Fruit fly (Drosophila melanogaster) whole organism, embryonic: Measurements from ENCODE around the gene CG32845.
A peak's percentile ranks its signal among the peaks of the same experiment; 100 is the strongest.

Experiments
- B-H1 ChIP-seq: fragments of 200-800 bp; sonication (Bioruptor generic); IDR thresholded peaks from 3 replicates; pipeline ENCODE4 v1.3.6; 2022; ENCODE audit warnings: missing biosample characterization, missing genetic modification characterization
- B-H2 ChIP-seq: fragments of 200-800 bp; sonication (Bioruptor generic); optimal IDR thresholded peaks from 2 replicates; lab custom pipeline; 2018; ENCODE audit warnings: missing biosample characterization, mild to moderate bottlenecking, missing genetic modification characterization
- CG10147 ChIP-seq: fragments of 200-800 bp; sonication (Bioruptor generic); optimal IDR thresholded peaks from 2 replicates; lab custom pipeline; 2019; ENCODE audit warnings: missing biosample characterization, mild to moderate bottlenecking, missing genetic modification characterization, moderate library complexity
- CG1602 ChIP-seq: fragments of 200-800 bp; sonication (Bioruptor generic); optimal IDR thresholded peaks from 3 replicates; lab custom pipeline; 2016; ENCODE audit warnings: missing biosample characterization, missing genetic modification characterization
- CG1647 ChIP-seq: fragments of 200-800 bp; sonication (Bioruptor generic); optimal IDR thresholded peaks from 3 replicates; lab custom pipeline; 2016; ENCODE audit warnings: missing biosample characterization, missing genetic modification characterization
- CG18764 ChIP-seq: fragments of 200-800 bp; sonication (Bioruptor generic); optimal IDR thresholded peaks from 3 replicates; lab custom pipeline; 2016; ENCODE audit warnings: missing biosample characterization, missing genetic modification characterization
- CG2120 ChIP-seq: fragments of 200-800 bp; sonication (Bioruptor generic); optimal IDR thresholded peaks from 3 replicates; lab custom pipeline; 2016; ENCODE audit warnings: missing biosample characterization, missing genetic modification characterization
- CG33213 ChIP-seq: fragments of 200-800 bp; sonication (Bioruptor generic); optimal IDR thresholded peaks from 3 replicates; lab custom pipeline; 2016; ENCODE audit warnings: missing biosample characterization, missing genetic modification characterization
- CG4328 ChIP-seq: fragments of 200-800 bp; sonication (Bioruptor generic); optimal IDR thresholded peaks from 3 replicates; lab custom pipeline; 2017; ENCODE audit warnings: missing biosample characterization, missing genetic modification reagents, missing genetic modification characterization
- CG7786 ChIP-seq: fragments of 200-800 bp; sonication (Bioruptor generic); optimal IDR thresholded peaks from 2 replicates; lab custom pipeline; 2016; ENCODE audit warnings: missing biosample characterization, missing genetic modification characterization
- CG8290 ChIP-seq, 3 experiments: fragments of 200-800 bp; sonication (Bioruptor generic); optimal IDR thresholded peaks; 2 replicates each; lab custom pipeline; 2016 to 2019; ENCODE audit warnings: missing biosample characterization in 3 of 3, missing genetic modification characterization in 3 of 3, mild to moderate bottlenecking in 2 of 3, moderate library complexity in 1 of 3
- CG9797 ChIP-seq: fragments of 200-800 bp; sonication (Bioruptor generic); optimal IDR thresholded peaks from 3 replicates; lab custom pipeline; 2018; ENCODE audit warnings: missing biosample characterization, mild to moderate bottlenecking, missing genetic modification characterization
- D19A ChIP-seq: fragments of 200-800 bp; optimal IDR thresholded peaks from 3 replicates; lab custom pipeline; 2019; ENCODE audit warnings: missing biosample characterization, mild to moderate bottlenecking, missing genetic modification characterization, moderate library complexity
- HLH3B ChIP-seq: fragments of 200-800 bp; sonication (Bioruptor generic); IDR thresholded peaks from 2 replicates; pipeline ENCODE4 v1.3.6; 2022; ENCODE audit warnings: missing biosample characterization, missing genetic modification characterization
- HLH54F ChIP-seq: fragments of 200-800 bp; sonication (Bioruptor generic); optimal IDR thresholded peaks from 3 replicates; lab custom pipeline; 2016; ENCODE audit warnings: missing biosample characterization, missing genetic modification characterization
- Hmr ChIP-seq: fragments of 200-800 bp; sonication (Bioruptor generic); optimal IDR thresholded peaks from 3 replicates; lab custom pipeline; 2017; ENCODE audit warnings: mild to moderate bottlenecking, missing biosample characterization, missing genetic modification reagents, missing genetic modification characterization
- Jarid2 ChIP-seq: fragments of 200-800 bp; sonication (Bioruptor generic); optimal IDR thresholded peaks from 3 replicates; lab custom pipeline; 2017; ENCODE audit warnings: mild to moderate bottlenecking, missing biosample characterization, missing genetic modification reagents, missing genetic modification characterization
- Lpt ChIP-seq: fragments of >200 bp; optimal IDR thresholded peaks from 2 replicates; lab custom pipeline; 2018; ENCODE audit warnings: missing biosample characterization, missing genetic modification characterization
- Neu2 ChIP-seq: fragments of 200-800 bp; sonication (Bioruptor generic); optimal IDR thresholded peaks from 3 replicates; lab custom pipeline; 2016; ENCODE audit warnings: missing biosample characterization, missing genetic modification characterization, borderline replicate concordance
- Nf-YC ChIP-seq: fragments of 200-800 bp; optimal IDR thresholded peaks from 3 replicates; lab custom pipeline; 2019; ENCODE audit warnings: missing biosample characterization, mild to moderate bottlenecking, missing genetic modification characterization, moderate library complexity
- PHDP ChIP-seq: fragments of 200-800 bp; sonication (Bioruptor generic); optimal IDR thresholded peaks from 3 replicates; lab custom pipeline; 2018; ENCODE audit warnings: missing biosample characterization, mild to moderate bottlenecking, missing genetic modification characterization, moderate library complexity
- ara ChIP-seq: fragments of 200-800 bp; sonication (Bioruptor generic); IDR thresholded peaks from 2 replicates; pipeline ENCODE4 v1.3.6; 2022; ENCODE audit warnings: missing biosample characterization, missing genetic modification characterization
- bigmax ChIP-seq: fragments of 200-800 bp; sonication (Bioruptor generic); optimal IDR thresholded peaks from 2 replicates; lab custom pipeline; 2018; ENCODE audit warnings: missing biosample characterization, mild to moderate bottlenecking, missing genetic modification characterization
- bowl ChIP-seq: fragments of 200-800 bp; sonication (Bioruptor generic); IDR thresholded peaks from 2 replicates; pipeline ENCODE4 v1.3.6; 2022; ENCODE audit warnings: missing biosample characterization, missing genetic modification characterization
- cad ChIP-seq: fragments of >200 bp; optimal IDR thresholded peaks from 2 replicates; lab custom pipeline; 2017; ENCODE audit warnings: missing biosample characterization, missing genetic modification characterization
- dan ChIP-seq: fragments of 200-800 bp; sonication (Bioruptor generic); IDR thresholded peaks from 2 replicates; pipeline ENCODE4 v1.3.6; 2022; ENCODE audit warnings: missing biosample characterization, missing genetic modification characterization
- exex ChIP-seq: fragments of 200-800 bp; sonication (Bioruptor generic); optimal IDR thresholded peaks from 4 replicates; lab custom pipeline; 2018; ENCODE audit warnings: missing biosample characterization, mild to moderate bottlenecking, missing genetic modification characterization, moderate library complexity
- fd3F ChIP-seq: fragments of 200-800 bp; sonication (Bioruptor generic); optimal IDR thresholded peaks from 2 replicates; lab custom pipeline; 2018; ENCODE audit warnings: missing biosample characterization, mild to moderate bottlenecking, missing genetic modification characterization, moderate library complexity
- ftz-f1 ChIP-seq: fragments of 200-800 bp; sonication (Bioruptor generic); optimal IDR thresholded peaks from 2 replicates; lab custom pipeline; 2016; ENCODE audit warnings: missing biosample characterization, missing genetic modification characterization
- hth ChIP-seq: fragments of >200 bp; optimal IDR thresholded peaks from 2 replicates; lab custom pipeline; 2017; ENCODE audit warnings: inconsistent platforms
- jigr1 ChIP-seq: fragments of 200-800 bp; sonication (Bioruptor generic); IDR thresholded peaks from 3 replicates; pipeline ENCODE4 v1.3.6; 2022; ENCODE audit warnings: missing biosample characterization, missing genetic modification characterization
- knrl ChIP-seq: fragments of 200-800 bp; sonication (Bioruptor generic); IDR thresholded peaks from 3 replicates; pipeline ENCODE4 v1.3.6; 2022; ENCODE audit warnings: missing biosample characterization, missing genetic modification characterization; ENCODE audit not compliant: partially characterized antibody
- lab ChIP-seq: fragments of 200-800 bp; sonication (Bioruptor generic); optimal IDR thresholded peaks from 3 replicates; lab custom pipeline; 2017; ENCODE audit warnings: missing biosample characterization, missing genetic modification characterization, mild to moderate bottlenecking, moderate library complexity, missing genetic modification reagents
- lilli ChIP-seq: fragments of 200-800 bp; sonication (Bioruptor generic); optimal IDR thresholded peaks from 3 replicates; lab custom pipeline; 2016; ENCODE audit warnings: missing biosample characterization, missing genetic modification characterization
- lola ChIP-seq, 3 experiments: fragments of >200 bp in 2 of 3; fragments of 200-800 bp in 1 of 3; sonication (Bioruptor generic) in 1 of 3; optimal IDR thresholded peaks; 2 replicates each; lab custom pipeline; 2017 to 2019; ENCODE audit warnings: missing biosample characterization in 3 of 3, missing genetic modification characterization in 3 of 3, mild to moderate bottlenecking in 1 of 3, moderate library complexity in 1 of 3
- nom ChIP-seq: fragments of 200-800 bp; sonication (Bioruptor generic); optimal IDR thresholded peaks from 2 replicates; lab custom pipeline; 2017; ENCODE audit warnings: missing biosample characterization, missing genetic modification characterization, mild to moderate bottlenecking, moderate library complexity, missing genetic modification reagents
- onecut ChIP-seq: fragments of 200-800 bp; sonication (Bioruptor generic); IDR thresholded peaks from 2 replicates; pipeline ENCODE4 v1.3.6; 2022; ENCODE audit warnings: missing biosample characterization, missing genetic modification characterization
- org-1 ChIP-seq: fragments of 200-800 bp; sonication (Bioruptor generic); optimal IDR thresholded peaks from 2 replicates; lab custom pipeline; 2017; ENCODE audit warnings: missing biosample characterization, missing genetic modification characterization
- pan ChIP-seq, 4 experiments: fragments of >200 bp in 3 of 4; fragments of 200-800 bp in 1 of 4; sonication (Bioruptor generic) in 1 of 4; optimal IDR thresholded peaks in 3 of 4; IDR thresholded peaks in 1 of 4; 2 replicates each; pipeline versions ENCODE4 v1.3.6 to Lab custom; 2017 to 2022; ENCODE audit warnings: missing biosample characterization in 2 of 4, missing genetic modification characterization in 2 of 4, mixed read lengths in 1 of 4
- pfk ChIP-seq: fragments of 200-800 bp; sonication (Bioruptor generic); optimal IDR thresholded peaks from 2 replicates; lab custom pipeline; 2018; ENCODE audit warnings: missing biosample characterization, mild to moderate bottlenecking, missing genetic modification characterization, moderate library complexity
- prd ChIP-seq, 3 experiments: fragments of >200 bp in 2 of 3; fragments of 200-800 bp in 1 of 3; sonication (Bioruptor generic) in 1 of 3; optimal IDR thresholded peaks in 2 of 3; IDR thresholded peaks in 1 of 3; 2 replicates in 2 of 3; 3 replicates in 1 of 3; pipeline versions ENCODE4 v1.3.6 to Lab custom; 2017 to 2022; ENCODE audit warnings: missing biosample characterization in 1 of 3, missing genetic modification characterization in 1 of 3
- sima ChIP-seq: fragments of 200-800 bp; sonication (Bioruptor generic); optimal IDR thresholded peaks from 2 replicates; lab custom pipeline; 2016; ENCODE audit warnings: missing biosample characterization, missing genetic modification characterization
- sob ChIP-seq: fragments of 200-800 bp; sonication (Bioruptor generic); IDR thresholded peaks from 2 replicates; pipeline ENCODE4 v1.3.6; 2022; ENCODE audit warnings: missing biosample characterization, missing genetic modification characterization
- tap ChIP-seq: fragments of 200-800 bp; optimal IDR thresholded peaks from 3 replicates; lab custom pipeline; 2019; ENCODE audit warnings: missing biosample characterization, mild to moderate bottlenecking, missing genetic modification characterization, moderate library complexity
- zen2 ChIP-seq: fragments of 200-800 bp; sonication (Bioruptor generic); IDR thresholded peaks from 3 replicates; pipeline ENCODE4 v1.3.6; 2022; ENCODE audit warnings: missing biosample characterization, missing genetic modification characterization; ENCODE audit not compliant: partially characterized antibody
- zf30C ChIP-seq: fragments of 200-800 bp; sonication (Bioruptor generic); optimal IDR thresholded peaks from 3 replicates; lab custom pipeline; 2018; ENCODE audit warnings: missing biosample characterization, mild to moderate bottlenecking, missing genetic modification characterization

The CG32845 gene

DNA sequence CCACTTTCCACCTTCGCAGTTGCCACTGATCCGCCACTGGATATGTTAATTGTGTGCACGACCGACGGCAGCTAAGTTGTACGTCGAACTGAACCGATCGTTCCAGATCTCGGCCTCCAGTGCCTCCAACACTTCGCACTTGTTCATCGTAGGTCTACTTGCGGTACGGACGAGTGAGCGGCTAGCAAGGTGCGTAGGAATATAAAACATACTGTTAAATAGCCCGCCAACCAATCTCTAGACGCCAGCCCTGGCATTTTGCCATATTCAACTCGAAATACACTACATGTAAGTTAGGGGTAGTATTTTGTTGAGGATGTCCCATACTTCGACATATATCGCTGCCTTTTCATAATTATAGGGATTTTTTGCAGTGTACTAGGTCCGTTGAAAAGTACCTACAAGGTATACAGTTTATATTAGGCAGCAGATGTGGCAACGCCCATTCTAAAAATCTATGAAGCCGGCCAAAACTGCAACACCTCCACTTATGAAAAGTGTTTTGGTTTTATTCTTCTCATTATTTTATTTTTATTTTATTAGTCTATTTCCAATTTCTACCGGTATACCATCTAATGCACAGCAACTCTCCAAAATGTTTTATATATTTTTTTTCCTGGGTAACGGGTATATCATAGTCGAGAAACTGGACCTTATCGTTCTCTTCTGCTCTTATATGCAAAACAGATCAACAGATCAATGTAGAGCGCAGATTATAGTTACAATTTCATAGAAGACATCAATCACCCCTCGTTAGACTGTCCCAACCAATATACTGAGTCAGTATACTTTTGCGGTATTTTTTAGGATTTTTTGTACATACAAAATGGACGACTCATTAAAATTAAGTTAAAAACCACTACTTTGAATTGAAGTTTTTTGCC lies 49.9 kb downstream of the CG32845 start, which contains the start of the genes pyx and CG33229 (continued):
- TF ChIP-seq CG33213 (GFP tag; lab: Kevin White, UChicago) = peak; percentile 31
- TF ChIP-seq Lpt (GFP tag; lab: Kevin White, UChicago) = no peak
- TF ChIP-seq knrl (GFP tag; lab: Robert Waterston, UW) = no peak
- no peak for TF ChIP-seq bigmax (GFP tag; lab: Kevin White, UChicago)
- peak; percentile 92 for TF ChIP-seq lilli (GFP tag; lab: Kevin White, UChicago)
- no peak for TF ChIP-seq hth (lab: Kevin White, UChicago)
- peak; percentile 89 for TF ChIP-seq CG1647 (GFP tag; lab: Kevin White, UChicago)
- peak; percentile 58 for TF ChIP-seq ara
- peak in 1 of 3 experiments; percentile 80 for TF ChIP-seq lola (GFP tag; optimal IDR thresholded peaks at IDR 0.05; lab: Kevin White, UChicago)
- peak; percentile 86 for TF ChIP-seq sob (GFP tag; lab: Robert Waterston, UW)
- TF ChIP-seq nom (GFP tag; lab: Kevin White, UChicago) = peak; percentile 7
- TF ChIP-seq CG2120 (GFP tag; lab: Kevin White, UChicago) = peak; percentile 96
- TF ChIP-seq pfk = no peak
- peak; percentile 80 for TF ChIP-seq Hmr (GFP tag; lab: Kevin White, UChicago)
- TF ChIP-seq HLH3B (GFP tag; lab: Robert Waterston, UW) = peak; percentile 77; the same call in 1 of the 2 replicates
- TF ChIP-seq zf30C = peak; percentile 93
- peak; percentile 60; the same call in 2 of the 3 replicates for TF ChIP-seq B-H1 (GFP tag; lab: Robert Waterston, UW)
- TF ChIP-seq PHDP (tag; lab: Kevin White, UChicago) = peak; percentile 75
- TF ChIP-seq Nf-YC (tag; lab: Kevin White, UChicago) = peak; percentile 81
- peak; percentile 76 for TF ChIP-seq D19A
- TF ChIP-seq CG8290 (GFP tag; optimal IDR thresholded peaks at IDR 0.05; lab: Kevin White, UChicago) = peak; percentile 76
- TF ChIP-seq CG8290 (tag; optimal IDR thresholded peaks at IDR 0.05; lab: Kevin White, UChicago) = peak in 1 of 2 experiments; percentile 90
- no peak for TF ChIP-seq prd (optimal IDR thresholded peaks at IDR 0.05; lab: Kevin White, UChicago)
- TF ChIP-seq prd (GFP tag; IDR thresholded peaks at IDR 0.05; lab: Robert Waterston, UW) = peak; percentile 83
- TF ChIP-seq CG18764 = peak; percentile 77
- peak; percentile 27 for TF ChIP-seq Jarid2
- TF ChIP-seq org-1 (GFP tag; lab: Kevin White, UChicago) = peak; percentile 64
- peak; percentile 94 for TF ChIP-seq HLH54F
- 0 out of 2 replicates have a peak, but pooled peaks have one; percentile 21 for TF ChIP-seq bowl (GFP tag; lab: Robert Waterston, UW)
- TF ChIP-seq lab (GFP tag; lab: Kevin White, UChicago) = peak; percentile 84
- TF ChIP-seq CG1602 (GFP tag; lab: Kevin White, UChicago) = peak; percentile 86
- peak; percentile 81 for TF ChIP-seq fd3F
- no peak for TF ChIP-seq zen2
- no peak for TF ChIP-seq cad
- TF ChIP-seq jigr1 (GFP tag; lab: Robert Waterston, UW) = 0 out of 3 replicates have a peak, but pooled peaks have one; percentile 40
- TF ChIP-seq sima (GFP tag; lab: Kevin White, UChicago) = peak; percentile 41
- TF ChIP-seq CG7786 (GFP tag; lab: Kevin White, UChicago) = peak; percentile 83
- peak; percentile 27 for TF ChIP-seq ftz-f1
- peak; percentile 20 for TF ChIP-seq CG9797 (GFP tag; lab: Kevin White, UChicago)
- 0 out of 2 replicates have a peak, but pooled peaks have one; percentile 14 for TF ChIP-seq dan (GFP tag; lab: Robert Waterston, UW)
- TF ChIP-seq pan (optimal IDR thresholded peaks at IDR 0.05; lab: Kevin White, UChicago) = no peak
- peak in 1 of 2 experiments; percentile 70 for TF ChIP-seq pan (GFP tag; optimal IDR thresholded peaks at IDR 0.05 in 1 of 2, IDR thresholded peaks at IDR 0.05 in 1 of 2)
- peak; percentile 49 for TF ChIP-seq onecut (GFP tag; lab: Robert Waterston, UW)
- peak; percentile 62 for TF ChIP-seq tap (tag; lab: Kevin White, UChicago)
- TF ChIP-seq Neu2 (GFP tag; lab: Kevin White, UChicago) = peak; percentile 5
- TF ChIP-seq B-H2 (GFP tag; lab: Kevin White, UChicago) = peak; percentile 93
- peak; percentile 92 for TF ChIP-seq CG10147 (GFP tag; lab: Kevin White, UChicago)
- peak; percentile 60 for TF ChIP-seq exex
- TF ChIP-seq CG4328 (GFP tag; lab: Kevin White, UChicago) = peak; percentile 77
